Fruit fly (Drosophila melanogaster) whole organism, embryonic: ENCODE data around the gene CG43694.
A peak's percentile ranks its signal among the peaks of the same experiment; 100 is the strongest.

ENCODE experiments used
- Adf1 ChIP-seq: fragments of 200-800 bp; sonication (Bioruptor generic); IDR thresholded peaks from 2 replicates; pipeline ENCODE4 v1.3.6; 2022; ENCODE audit warnings: missing biosample characterization, missing genetic modification characterization
- Awh ChIP-seq: fragments of 200-800 bp; sonication (Bioruptor generic); IDR thresholded peaks from 2 replicates; pipeline ENCODE4, ENCODE4 v1.3.6; 2022; ENCODE audit warnings: missing biosample characterization, missing genetic modification characterization
- Blimp-1 ChIP-seq: fragments of 200-800 bp; sonication (Bioruptor generic); optimal IDR thresholded peaks from 3 replicates; lab custom pipeline; 2018; ENCODE audit warnings: missing biosample characterization, missing genetic modification characterization, mild to moderate bottlenecking, moderate library complexity, missing genetic modification reagents
- CG11560 ChIP-seq: fragments of 200-800 bp; sonication (Bioruptor generic); IDR thresholded peaks from 3 replicates; pipeline ENCODE4 v1.3.6; 2022; ENCODE audit warnings: missing biosample characterization, missing genetic modification characterization
- CG16813 ChIP-seq: fragments of 200-800 bp; sonication (Bioruptor generic); IDR thresholded peaks from 3 replicates; pipeline ENCODE4 v1.3.6; 2022; ENCODE audit warnings: missing biosample characterization, missing genetic modification characterization; ENCODE audit not compliant: partially characterized antibody
- CG17568 ChIP-seq: fragments of 200-800 bp; sonication (Bioruptor generic); optimal IDR thresholded peaks from 2 replicates; lab custom pipeline; 2018; ENCODE audit warnings: missing biosample characterization, mild to moderate bottlenecking, missing genetic modification characterization, moderate library complexity
- CG17802 ChIP-seq: fragments of 200-800 bp; sonication (Bioruptor generic); optimal IDR thresholded peaks from 2 replicates; lab custom pipeline; 2018; ENCODE audit warnings: missing biosample characterization, mild to moderate bottlenecking, missing genetic modification characterization, moderate library complexity
- CG2199 ChIP-seq: fragments of 200-800 bp; sonication (Bioruptor generic); IDR thresholded peaks from 3 replicates; pipeline ENCODE4 v1.3.6; 2022; ENCODE audit warnings: missing biosample characterization, missing genetic modification characterization
- CG3163 ChIP-seq: fragments of 200-800 bp; sonication (Bioruptor generic); optimal IDR thresholded peaks from 3 replicates; lab custom pipeline; 2016; ENCODE audit warnings: missing biosample characterization, missing genetic modification characterization
- CG4360 ChIP-seq: fragments of 200-800 bp; sonication (Bioruptor generic); IDR thresholded peaks from 2 replicates; pipeline ENCODE4 v1.3.6; 2022; ENCODE audit warnings: missing biosample characterization, missing genetic modification characterization
- CG4424 ChIP-seq: fragments of 200-800 bp; sonication (Bioruptor generic); optimal IDR thresholded peaks from 3 replicates; lab custom pipeline; 2016; ENCODE audit warnings: missing biosample characterization, missing genetic modification characterization
- CG6854 ChIP-seq: fragments of 200-800 bp; sonication (Bioruptor generic); optimal IDR thresholded peaks from 3 replicates; lab custom pipeline; 2017; ENCODE audit warnings: missing biosample characterization, mild to moderate bottlenecking, missing genetic modification characterization
- CG8359 ChIP-seq: fragments of 200-800 bp; sonication (Bioruptor generic); optimal IDR thresholded peaks from 2 replicates; lab custom pipeline; 2017; ENCODE audit warnings: missing biosample characterization, mild to moderate bottlenecking, missing genetic modification characterization, borderline replicate concordance
- CG9817 ChIP-seq: fragments of 200-800 bp; sonication (Bioruptor generic); optimal IDR thresholded peaks from 2 replicates; lab custom pipeline; 2018; ENCODE audit warnings: missing biosample characterization, mild to moderate bottlenecking, missing genetic modification characterization, moderate library complexity
- Chrac-16 ChIP-seq: fragments of 200-800 bp; sonication (Bioruptor generic); optimal IDR thresholded peaks from 3 replicates; lab custom pipeline; 2016; ENCODE audit warnings: missing biosample characterization, missing genetic modification characterization
- Deaf1 ChIP-seq: fragments of 200-800 bp; optimal IDR thresholded peaks from 3 replicates; lab custom pipeline; 2019; ENCODE audit warnings: missing biosample characterization, mild to moderate bottlenecking, missing genetic modification characterization, moderate library complexity
- Doc3 ChIP-seq: fragments of 200-800 bp; sonication (Bioruptor generic); IDR thresholded peaks from 3 replicates; pipeline ENCODE4 v1.3.6; 2022; ENCODE audit warnings: missing biosample characterization, missing genetic modification characterization; ENCODE audit not compliant: partially characterized antibody
- Dp ChIP-seq: fragments of 200-800 bp; sonication (Bioruptor generic); optimal IDR thresholded peaks from 2 replicates; lab custom pipeline; 2018; ENCODE audit warnings: missing biosample characterization, mild to moderate bottlenecking, missing genetic modification characterization, moderate library complexity
- Eip74EF ChIP-seq, 2 experiments: fragments of 200-800 bp in 1 of 2; fragments of >200 bp in 1 of 2; sonication (Bioruptor generic) in 1 of 2; optimal IDR thresholded peaks; 2 replicates each; lab custom pipeline; 2017 to 2019; ENCODE audit warnings: missing biosample characterization in 2 of 2, missing genetic modification characterization in 2 of 2, mild to moderate bottlenecking in 1 of 2, moderate library complexity in 1 of 2
- Hr78 ChIP-seq, 2 experiments: fragments of 200-800 bp in 1 of 2; fragments of >200 bp in 1 of 2; sonication (Bioruptor generic) in 1 of 2; optimal IDR thresholded peaks; 2 replicates each; lab custom pipeline; 2017 to 2019; ENCODE audit warnings: missing biosample characterization in 2 of 2, missing genetic modification characterization in 2 of 2, mild to moderate bottlenecking in 1 of 2, moderate library complexity in 1 of 2
- Nf-YB ChIP-seq: fragments of 200-800 bp; sonication (Bioruptor generic); optimal IDR thresholded peaks from 3 replicates; lab custom pipeline; 2019; ENCODE audit warnings: missing biosample characterization, mild to moderate bottlenecking, missing genetic modification characterization, moderate library complexity
- Nf-YC ChIP-seq: fragments of 200-800 bp; optimal IDR thresholded peaks from 3 replicates; lab custom pipeline; 2019; ENCODE audit warnings: missing biosample characterization, mild to moderate bottlenecking, missing genetic modification characterization, moderate library complexity
- Trl ChIP-seq, 3 experiments: fragments of >200 bp in 2 of 3; fragments of 200-800 bp in 1 of 3; sonication (Bioruptor generic) in 1 of 3; optimal IDR thresholded peaks; 2 replicates in 1 of 3; 3 replicates in 2 of 3; lab custom pipeline; 2016 to 2017; ENCODE audit warnings: missing biosample characterization in 1 of 3, missing genetic modification characterization in 1 of 3
- bsh ChIP-seq, 2 experiments: fragments of 200-800 bp; sonication (Bioruptor generic); optimal IDR thresholded peaks; 2 replicates each; lab custom pipeline; 2017 to 2018; ENCODE audit warnings: mild to moderate bottlenecking in 2 of 2, missing biosample characterization in 2 of 2, missing genetic modification characterization in 2 of 2, moderate library complexity in 1 of 2
- cad ChIP-seq: fragments of >200 bp; optimal IDR thresholded peaks from 2 replicates; lab custom pipeline; 2017; ENCODE audit warnings: missing biosample characterization, missing genetic modification characterization
- cas ChIP-seq: fragments of 200-800 bp; sonication (Bioruptor generic); IDR thresholded peaks from 2 replicates; pipeline ENCODE4 v1.3.6; 2022; ENCODE audit warnings: missing biosample characterization, missing genetic modification characterization
- chinmo ChIP-seq: fragments of 200-800 bp; sonication (Bioruptor generic); IDR thresholded peaks from 4 replicates; pipeline ENCODE4 v1.3.6; 2022; ENCODE audit warnings: missing biosample characterization, missing genetic modification characterization; ENCODE audit not compliant: partially characterized antibody
- crp ChIP-seq, 2 experiments: fragments of 200-800 bp; sonication (Bioruptor generic); optimal IDR thresholded peaks; 2 replicates in 1 of 2; 3 replicates in 1 of 2; lab custom pipeline; 2017; ENCODE audit warnings: missing biosample characterization in 2 of 2, missing genetic modification characterization in 2 of 2, mild to moderate bottlenecking in 1 of 2, moderate library complexity in 1 of 2
- fd64A ChIP-seq: fragments of 200-800 bp; sonication (Bioruptor generic); optimal IDR thresholded peaks from 3 replicates; lab custom pipeline; 2018; ENCODE audit warnings: missing biosample characterization, mild to moderate bottlenecking, missing genetic modification characterization
- grn ChIP-seq: fragments of 200-800 bp; sonication (Bioruptor generic); optimal IDR thresholded peaks from 3 replicates; lab custom pipeline; 2017; ENCODE audit warnings: missing biosample characterization, missing genetic modification characterization
- ken ChIP-seq: fragments of 200-800 bp; sonication (Bioruptor generic); IDR thresholded peaks from 3 replicates; pipeline ENCODE4 v1.3.6; 2022; ENCODE audit warnings: missing biosample characterization, missing genetic modification characterization
- kni ChIP-seq: fragments of 200-800 bp; sonication (Bioruptor generic); optimal IDR thresholded peaks from 3 replicates; lab custom pipeline; 2017; ENCODE audit warnings: mild to moderate bottlenecking, missing biosample characterization, missing genetic modification reagents, missing genetic modification characterization
- oc ChIP-seq: fragments of 200-800 bp; sonication (Bioruptor generic); optimal IDR thresholded peaks from 2 replicates; lab custom pipeline; 2018; ENCODE audit warnings: missing biosample characterization, mild to moderate bottlenecking, missing genetic modification characterization, moderate library complexity
- pb ChIP-seq: fragments of 200-800 bp; sonication (Bioruptor generic); optimal IDR thresholded peaks from 3 replicates; lab custom pipeline; 2016; ENCODE audit warnings: missing biosample characterization, missing genetic modification characterization
- pzg ChIP-seq: fragments of 200-800 bp; sonication (Bioruptor generic); optimal IDR thresholded peaks from 3 replicates; lab custom pipeline; 2018; ENCODE audit warnings: missing biosample characterization, mild to moderate bottlenecking, missing genetic modification characterization, moderate library complexity
- schlank ChIP-seq: fragments of 200-800 bp; sonication (Bioruptor generic); optimal IDR thresholded peaks from 2 replicates; lab custom pipeline; 2018; ENCODE audit warnings: missing biosample characterization, mild to moderate bottlenecking, missing genetic modification characterization
- trh ChIP-seq: fragments of 200-800 bp; sonication (Bioruptor generic); optimal IDR thresholded peaks from 2 replicates; lab custom pipeline; 2016; ENCODE audit warnings: missing biosample characterization, missing genetic modification characterization
- vfl ChIP-seq: fragments of 200-800 bp; sonication (Bioruptor generic); optimal IDR thresholded peaks from 2 replicates; lab custom pipeline; 2016; ENCODE audit warnings: missing biosample characterization, missing genetic modification characterization
- vvl ChIP-seq: fragments of 200-800 bp; sonication (Bioruptor generic); IDR thresholded peaks from 2 replicates; pipeline ENCODE4 v1.3.6; 2022; ENCODE audit warnings: missing biosample characterization, missing genetic modification characterization

CG43694 gene

DNA sequence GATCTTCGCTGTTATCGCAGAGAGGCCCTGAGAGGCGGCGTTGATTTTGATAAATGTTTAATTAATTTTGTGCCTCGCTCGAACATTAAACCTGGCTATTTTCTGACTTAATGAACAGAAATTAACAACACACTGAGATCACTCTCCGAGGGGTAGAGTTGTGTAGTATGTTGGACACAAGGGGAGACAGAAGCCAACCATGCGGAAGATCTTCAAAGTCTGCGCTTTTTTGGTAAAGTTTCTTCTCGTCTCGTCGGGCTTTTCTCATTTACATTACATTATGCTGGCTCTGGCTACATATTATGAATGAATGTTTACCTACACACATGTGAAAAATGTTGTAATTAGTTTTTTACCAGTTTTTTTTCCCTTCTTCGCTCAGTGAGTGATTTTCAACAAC, at the start of gene CG43694:
TSS of gene CG43694 (minus strand) at position 101 of the 400 bp plus-strand sequence.
- no peak for TF ChIP-seq Hr78 (GFP tag; optimal IDR thresholded peaks at IDR 0.05; lab: Kevin White, UChicago)
- no peak for TF ChIP-seq Chrac-16 (GFP tag; lab: Kevin White, UChicago)
- TF ChIP-seq Awh (GFP tag; lab: Robert Waterston, UW) = peak; percentile 80
- TF ChIP-seq trh (GFP tag; lab: Kevin White, UChicago) = no peak
- TF ChIP-seq Dp (GFP tag; lab: Kevin White, UChicago) = no peak
- TF ChIP-seq vfl = no peak
- TF ChIP-seq vvl (GFP tag; lab: Robert Waterston, UW) = peak; percentile 36; the same call in 1 of the 2 replicates
- TF ChIP-seq fd64A (GFP tag; lab: Kevin White, UChicago) = no peak

DNA sequence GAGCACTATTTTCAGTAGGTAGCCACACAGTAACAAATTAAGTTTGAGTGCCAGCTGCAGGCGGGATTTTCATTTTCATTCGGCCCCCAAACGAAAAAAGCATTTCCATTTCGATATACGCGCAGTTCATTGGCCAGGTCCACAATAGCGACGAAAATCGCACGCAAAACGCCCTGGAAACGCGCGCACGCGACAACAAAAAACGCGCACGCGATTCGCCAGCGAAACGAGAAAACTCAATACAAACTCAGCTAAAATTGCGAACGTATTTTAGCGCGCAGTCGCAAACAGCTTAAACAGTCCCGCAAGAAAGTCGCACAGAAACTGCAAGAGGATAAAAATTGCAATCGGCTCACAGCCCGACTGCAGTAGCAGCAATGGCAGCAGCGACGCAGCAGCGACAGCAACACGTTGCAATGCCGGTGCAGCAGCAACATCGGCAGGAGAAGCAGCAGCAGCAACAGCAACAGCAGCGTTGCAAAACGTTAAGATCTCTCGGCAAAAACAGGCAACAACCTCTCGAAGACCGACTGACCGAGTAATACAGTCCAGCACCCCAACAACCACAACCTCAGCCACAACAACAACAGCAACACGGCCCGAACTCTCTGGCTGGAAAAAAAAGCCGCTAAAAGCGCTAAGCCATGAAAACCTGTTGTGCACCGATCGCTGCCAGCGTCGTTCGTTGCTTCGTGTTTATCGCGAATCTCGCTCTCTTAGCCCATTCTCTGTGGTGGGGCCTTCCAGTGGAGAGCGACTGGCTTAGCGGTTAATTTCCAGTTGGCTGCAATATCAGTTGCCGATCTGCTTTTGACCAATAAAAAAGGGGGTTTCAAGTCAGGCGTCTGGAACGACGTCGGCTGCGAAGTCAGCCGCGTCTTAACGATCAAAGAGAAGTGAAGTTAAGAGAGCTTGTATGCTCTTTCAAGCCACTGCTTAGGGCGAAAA, 46.5 kb upstream of the CG43694 start, which contains the start of gene CG4374:
TSS of gene CG4374 (minus strand) at position 268 of the 948 bp plus-strand sequence.
- TF ChIP-seq CG17568 (GFP tag; lab: Kevin White, UChicago) = no peak
- peak; percentile 62 for TF ChIP-seq CG4360 (GFP tag; lab: Robert Waterston, UW)
- TF ChIP-seq CG2199 (GFP tag; lab: Robert Waterston, UW) = no peak
- TF ChIP-seq CG9817 (tag; lab: Kevin White, UChicago) = no peak
- peak; percentile 91; the same call in 3 of the 4 replicates for TF ChIP-seq chinmo
- TF ChIP-seq pb (GFP tag; lab: Kevin White, UChicago) = no peak
- TF ChIP-seq vvl (GFP tag; lab: Robert Waterston, UW) = 0 out of 2 replicates have a peak, but pooled peaks have one; percentile 34
- TF ChIP-seq Trl (optimal IDR thresholded peaks at IDR 0.05; lab: Kevin White, UChicago) = peak; percentile 40 to 56
- TF ChIP-seq Trl (GFP tag; optimal IDR thresholded peaks at IDR 0.05; lab: Kevin White, UChicago) = no peak
- no peak for TF ChIP-seq crp (GFP tag; optimal IDR thresholded peaks at IDR 0.05; lab: Kevin White, UChicago)
- peak; percentile 85 for TF ChIP-seq CG3163 (GFP tag; lab: Kevin White, UChicago)
- no peak for TF ChIP-seq cas
- TF ChIP-seq Doc3 (GFP tag; lab: Robert Waterston, UW) = no peak
- TF ChIP-seq CG11560 = 0 out of 3 replicates have a peak, but pooled peaks have one; percentile 34
- peak; percentile 99 for TF ChIP-seq CG8359 (GFP tag; lab: Kevin White, UChicago)
- TF ChIP-seq bsh (GFP tag; optimal IDR thresholded peaks at IDR 0.05; lab: Kevin White, UChicago) = no peak
- no peak for TF ChIP-seq schlank (tag; lab: Kevin White, UChicago)
- TF ChIP-seq CG17802 (tag; lab: Kevin White, UChicago) = no peak
- TF ChIP-seq Adf1 = peak; percentile 62; the same call in 1 of the 2 replicates
- TF ChIP-seq CG4424 (GFP tag; lab: Kevin White, UChicago) = no peak
- peak; percentile 92 for TF ChIP-seq Nf-YC (tag; lab: Kevin White, UChicago)
- no peak for TF ChIP-seq kni (GFP tag; lab: Kevin White, UChicago)
- no peak for TF ChIP-seq CG6854 (GFP tag; lab: Kevin White, UChicago)
- no peak for TF ChIP-seq cad (GFP tag; lab: Kevin White, UChicago)
- no peak for TF ChIP-seq Eip74EF (GFP tag; optimal IDR thresholded peaks at IDR 0.05; lab: Kevin White, UChicago)
- peak; percentile 20 for TF ChIP-seq Blimp-1
- TF ChIP-seq ken (GFP tag; lab: Robert Waterston, UW) = 0 out of 3 replicates have a peak, but pooled peaks have one; percentile 27
- TF ChIP-seq grn = peak; percentile 62
- TF ChIP-seq Nf-YB (GFP tag; lab: Kevin White, UChicago) = peak; percentile 93
- TF ChIP-seq oc (tag; lab: Kevin White, UChicago) = peak; percentile 49
- TF ChIP-seq CG16813 (GFP tag; lab: Robert Waterston, UW) = no peak
- no peak for TF ChIP-seq pzg (GFP tag; lab: Kevin White, UChicago)
- peak; percentile 83 for TF ChIP-seq Deaf1 (tag; lab: Kevin White, UChicago)
